Fruit fly (Drosophila melanogaster) whole organism, prepupa: ENCODE results near the gene scyl.

ENCODE experiments used
- Blimp-1 ChIP-seq: fragments of 200-800 bp; sonication (Bioruptor generic); optimal IDR thresholded peaks from 3 replicates; lab custom pipeline; 2017; ENCODE audit warnings: missing biosample characterization, missing genetic modification characterization, mild to moderate bottlenecking, moderate library complexity, missing genetic modification reagents
- CG10631 ChIP-seq: fragments of 200-800 bp; sonication (Bioruptor generic); optimal IDR thresholded peaks from 2 replicates; lab custom pipeline; 2016; ENCODE audit warnings: missing biosample characterization, missing genetic modification characterization
- CG10669 ChIP-seq: fragments of 200-800 bp; sonication (Bioruptor generic); optimal IDR thresholded peaks from 3 replicates; lab custom pipeline; 2018; ENCODE audit warnings: missing biosample characterization, mild to moderate bottlenecking, missing genetic modification characterization, moderate library complexity
- CG11294 ChIP-seq: fragments of 200-800 bp; sonication (Bioruptor generic); IDR thresholded peaks from 2 replicates; pipeline ENCODE4 v1.3.6; 2022; ENCODE audit warnings: missing biosample characterization, missing genetic modification characterization
- CG11762 ChIP-seq: fragments of 200-800 bp; sonication (Bioruptor generic); optimal IDR thresholded peaks from 3 replicates; lab custom pipeline; 2016; ENCODE audit warnings: missing biosample characterization, missing genetic modification characterization; ENCODE audit not compliant: insufficient read depth
- CG11902 ChIP-seq: fragments of 200-800 bp; sonication (Bioruptor generic); optimal IDR thresholded peaks from 3 replicates; lab custom pipeline; 2016; ENCODE audit warnings: missing biosample characterization, missing genetic modification characterization
- CG15336 ChIP-seq: fragments of 200-800 bp; sonication (Bioruptor generic); IDR thresholded peaks from 2 replicates; pipeline ENCODE4 v1.3.6; 2022; ENCODE audit warnings: missing biosample characterization, missing genetic modification characterization
- CG1621 ChIP-seq: fragments of 200-800 bp; sonication (Bioruptor generic); optimal IDR thresholded peaks from 3 replicates; lab custom pipeline; 2018; ENCODE audit warnings: missing biosample characterization, mild to moderate bottlenecking, missing genetic modification characterization
- CG16779 ChIP-seq: fragments of 200-800 bp; sonication (Bioruptor generic); optimal IDR thresholded peaks from 3 replicates; lab custom pipeline; 2017; ENCODE audit warnings: missing biosample characterization, mild to moderate bottlenecking, missing genetic modification characterization
- CG31627 ChIP-seq: fragments of 200-800 bp; sonication (Bioruptor generic); optimal IDR thresholded peaks from 3 replicates; lab custom pipeline; 2016; ENCODE audit warnings: missing biosample characterization, missing genetic modification characterization
- CG34406 ChIP-seq: fragments of 200-800 bp; sonication (Bioruptor generic); optimal IDR thresholded peaks from 3 replicates; lab custom pipeline; 2016; ENCODE audit warnings: missing biosample characterization, missing genetic modification characterization
- CG4318 ChIP-seq: fragments of 200-800 bp; sonication (Bioruptor generic); optimal IDR thresholded peaks from 3 replicates; lab custom pipeline; 2017; ENCODE audit warnings: missing biosample characterization, mild to moderate bottlenecking, missing genetic modification characterization
- CG6163 ChIP-seq: fragments of 200-800 bp; sonication (Bioruptor generic); IDR thresholded peaks from 3 replicates; pipeline ENCODE4 v1.3.6; 2022; ENCODE audit warnings: missing biosample characterization, missing genetic modification characterization
- CG6792 ChIP-seq: fragments of 200-800 bp; sonication (Bioruptor generic); optimal IDR thresholded peaks from 3 replicates; lab custom pipeline; 2016; ENCODE audit warnings: missing biosample characterization, missing genetic modification characterization
- CG6808 ChIP-seq: fragments of 200-800 bp; sonication (Bioruptor generic); optimal IDR thresholded peaks from 3 replicates; lab custom pipeline; 2017; ENCODE audit warnings: missing biosample characterization, missing genetic modification characterization, mild to moderate bottlenecking, moderate library complexity, missing genetic modification reagents
- CG6854 ChIP-seq: fragments of 200-800 bp; sonication (Bioruptor generic); optimal IDR thresholded peaks from 2 replicates; lab custom pipeline; 2017; ENCODE audit warnings: missing biosample characterization, mild to moderate bottlenecking, missing genetic modification characterization
- CG7368 ChIP-seq: fragments of 200-800 bp; sonication (Bioruptor generic); optimal IDR thresholded peaks from 3 replicates; lab custom pipeline; 2016; ENCODE audit warnings: missing biosample characterization, missing genetic modification characterization
- CG8119 ChIP-seq: fragments of 200-800 bp; sonication (Bioruptor generic); IDR thresholded peaks from 3 replicates; pipeline ENCODE4 v1.3.6; 2022; ENCODE audit warnings: missing biosample characterization, missing genetic modification characterization
- CG9139 ChIP-seq: fragments of 200-800 bp; sonication (Bioruptor generic); optimal IDR thresholded peaks from 3 replicates; lab custom pipeline; 2017; ENCODE audit warnings: missing biosample characterization, mild to moderate bottlenecking, missing genetic modification characterization
- Eip75B ChIP-seq: fragments of 200-800 bp; sonication (Bioruptor generic); optimal IDR thresholded peaks from 3 replicates; lab custom pipeline; 2016; ENCODE audit warnings: missing biosample characterization, missing genetic modification characterization
- Eip78C ChIP-seq: fragments of 200-800 bp; sonication (Bioruptor generic); peaks from one replicate; lab custom pipeline; 2016; ENCODE audit warnings: missing biosample characterization, missing genetic modification characterization
- Eip93F ChIP-seq: fragments of 200-800 bp; sonication (Bioruptor generic); optimal IDR thresholded peaks from 2 replicates; lab custom pipeline; 2016; ENCODE audit warnings: missing biosample characterization, mild to moderate bottlenecking, missing genetic modification characterization
- Ets96B ChIP-seq: fragments of 200-800 bp; optimal IDR thresholded peaks from 2 replicates; lab custom pipeline; 2019; ENCODE audit warnings: missing biosample characterization, mild to moderate bottlenecking, missing genetic modification characterization, moderate library complexity
- Gug ChIP-seq: fragments of 200-800 bp; sonication (Bioruptor generic); IDR thresholded peaks from 2 replicates; pipeline ENCODE4 v1.3.6; 2022; ENCODE audit warnings: missing biosample characterization, missing genetic modification characterization
- Hr38 ChIP-seq: sonication (Bioruptor generic); optimal IDR thresholded peaks from 2 replicates; lab custom pipeline; 2016; ENCODE audit warnings: missing biosample characterization, missing genetic modification characterization
- Hr39 ChIP-seq: fragments of 200-800 bp; sonication (Bioruptor generic); optimal IDR thresholded peaks from 2 replicates; lab custom pipeline; 2016; ENCODE audit warnings: missing biosample characterization, missing genetic modification characterization
- Lpt ChIP-seq: fragments of 200-800 bp; sonication (Bioruptor generic); optimal IDR thresholded peaks from 3 replicates; lab custom pipeline; 2016; ENCODE audit warnings: missing biosample characterization, missing genetic modification characterization
- Met ChIP-seq: fragments of 200-800 bp; sonication (Bioruptor generic); optimal IDR thresholded peaks from 3 replicates; lab custom pipeline; 2016; ENCODE audit warnings: missing biosample characterization, missing genetic modification characterization
- OdsH ChIP-seq: fragments of 200-800 bp; sonication (Bioruptor generic); optimal IDR thresholded peaks from 3 replicates; lab custom pipeline; 2016; ENCODE audit warnings: missing biosample characterization, missing genetic modification characterization
- Smox ChIP-seq: fragments of 200-800 bp; sonication (Bioruptor generic); optimal IDR thresholded peaks from 3 replicates; lab custom pipeline; 2016; ENCODE audit warnings: missing biosample characterization, missing genetic modification characterization
- Sox102F ChIP-seq: fragments of 200-800 bp; sonication (Bioruptor generic); optimal IDR thresholded peaks from 2 replicates; lab custom pipeline; 2016; ENCODE audit warnings: missing biosample characterization, mild to moderate bottlenecking, missing genetic modification characterization
- Sox14 ChIP-seq: fragments of 200-800 bp; sonication (Bioruptor generic); optimal IDR thresholded peaks from 3 replicates; lab custom pipeline; 2016; ENCODE audit warnings: missing biosample characterization, missing genetic modification characterization
- Sox15 ChIP-seq: fragments of 200-800 bp; sonication (Bioruptor generic); optimal IDR thresholded peaks from 3 replicates; lab custom pipeline; 2016; ENCODE audit warnings: missing biosample characterization, missing genetic modification characterization
- acj6 ChIP-seq: fragments of 200-800 bp; sonication (Bioruptor generic); optimal IDR thresholded peaks from 3 replicates; lab custom pipeline; 2016; ENCODE audit warnings: missing biosample characterization, missing genetic modification characterization
- dac ChIP-seq: fragments of 200-800 bp; sonication (Bioruptor generic); optimal IDR thresholded peaks from 2 replicates; lab custom pipeline; 2017; ENCODE audit warnings: missing biosample characterization, mild to moderate bottlenecking, missing genetic modification characterization
- dsx ChIP-seq: fragments of 200-800 bp; optimal IDR thresholded peaks from 3 replicates; lab custom pipeline; 2019; ENCODE audit warnings: missing biosample characterization, mild to moderate bottlenecking, missing genetic modification characterization, moderate library complexity; ENCODE audit not compliant: poor library complexity, severe bottlenecking
- eg ChIP-seq: fragments of 200-800 bp; sonication (Bioruptor generic); IDR thresholded peaks from 3 replicates; pipeline ENCODE4 v1.3.6; 2022; ENCODE audit warnings: missing biosample characterization, missing genetic modification characterization
- esn ChIP-seq: fragments of 200-800 bp; sonication (Bioruptor generic); optimal IDR thresholded peaks from 2 replicates; lab custom pipeline; 2016; ENCODE audit warnings: missing biosample characterization, mild to moderate bottlenecking, missing genetic modification characterization, moderate library complexity
- fd59A ChIP-seq: fragments of 200-800 bp; sonication (Bioruptor generic); optimal IDR thresholded peaks from 2 replicates; lab custom pipeline; 2017; ENCODE audit warnings: missing biosample characterization, mild to moderate bottlenecking, missing genetic modification characterization, missing genetic modification reagents
- fd85E ChIP-seq: fragments of 200-800 bp; sonication (Bioruptor generic); optimal IDR thresholded peaks from 3 replicates; lab custom pipeline; 2016; ENCODE audit warnings: missing biosample characterization, missing genetic modification characterization
- lz ChIP-seq: fragments of 200-800 bp; sonication (Bioruptor generic); optimal IDR thresholded peaks from 3 replicates; lab custom pipeline; 2016; ENCODE audit warnings: missing biosample characterization, missing genetic modification characterization
- net ChIP-seq: fragments of 200-800 bp; sonication (Bioruptor generic); optimal IDR thresholded peaks from 3 replicates; lab custom pipeline; 2016; ENCODE audit warnings: missing biosample characterization, missing genetic modification characterization
- pdm3 ChIP-seq: fragments of 200-800 bp; sonication (Bioruptor generic); optimal IDR thresholded peaks from 3 replicates; lab custom pipeline; 2016; ENCODE audit warnings: missing biosample characterization, missing genetic modification characterization
- spab ChIP-seq: fragments of 200-800 bp; sonication (Bioruptor generic); optimal IDR thresholded peaks from 2 replicates; lab custom pipeline; 2017; ENCODE audit warnings: missing biosample characterization, mild to moderate bottlenecking, missing genetic modification characterization, missing genetic modification reagents
- ss ChIP-seq, 2 experiments: fragments of 200-800 bp; sonication (Bioruptor generic); optimal IDR thresholded peaks; 2 replicates in 1 of 2; 3 replicates in 1 of 2; lab custom pipeline; 2017 to 2018; ENCODE audit warnings: mild to moderate bottlenecking in 2 of 2, missing biosample characterization in 2 of 2, missing genetic modification characterization in 2 of 2, moderate library complexity in 1 of 2
- svp ChIP-seq: fragments of 200-800 bp; sonication (Bioruptor generic); peaks from one replicate; lab custom pipeline; 2016; ENCODE audit warnings: missing biosample characterization, missing genetic modification characterization
- topi ChIP-seq: fragments of 200-800 bp; sonication (Bioruptor generic); optimal IDR thresholded peaks from 3 replicates; lab custom pipeline; 2016; ENCODE audit warnings: missing biosample characterization, missing genetic modification characterization
- vri ChIP-seq: fragments of 200-800 bp; sonication (Bioruptor generic); optimal IDR thresholded peaks from 3 replicates; lab custom pipeline; 2016; ENCODE audit warnings: missing biosample characterization, mild to moderate bottlenecking, missing genetic modification characterization

scyl gene

dm6 chr3L:11261456-11262082, 9.5 kb downstream of the scyl start (continued):
- TF ChIP-seq Gug = peak; percentile 84
- TF ChIP-seq Hr38 (GFP tag; lab: Kevin White, UChicago) = no peak
- TF ChIP-seq Eip93F (GFP tag; lab: Kevin White, UChicago) = peak; percentile 30
- TF ChIP-seq acj6 (GFP tag; lab: Kevin White, UChicago) = peak; percentile 91
- peak; percentile 95 for TF ChIP-seq Ets96B (tag; lab: Kevin White, UChicago)
- TF ChIP-seq CG16779 = peak; percentile 87
- TF ChIP-seq eg (GFP tag; lab: Robert Waterston, UW) = peak; percentile 89
- TF ChIP-seq lz (GFP tag; lab: Kevin White, UChicago) = peak; percentile 70
- peak; percentile 90 for TF ChIP-seq fd59A (GFP tag; lab: Kevin White, UChicago)
- peak; percentile 77 for TF ChIP-seq Lpt (GFP tag; lab: Kevin White, UChicago)
- TF ChIP-seq CG6792 = peak; percentile 85
- peak; percentile 48 for TF ChIP-seq vri (GFP tag; lab: Kevin White, UChicago)
- TF ChIP-seq CG9139 (GFP tag; lab: Kevin White, UChicago) = peak; percentile 95
- TF ChIP-seq net (GFP tag; lab: Kevin White, UChicago) = peak; percentile 82
- TF ChIP-seq CG11902 (GFP tag; lab: Kevin White, UChicago) = peak; percentile 84
- peak; percentile 71 for TF ChIP-seq CG6854 (GFP tag; lab: Kevin White, UChicago)
- TF ChIP-seq Smox (GFP tag; lab: Kevin White, UChicago) = peak; percentile 76
- peak; percentile 96 for TF ChIP-seq CG34406 (GFP tag; lab: Kevin White, UChicago)
- peak; percentile 85 for TF ChIP-seq Sox15 (GFP tag; lab: Kevin White, UChicago)
- TF ChIP-seq Blimp-1 = peak; percentile 75
- peak; percentile 80 for TF ChIP-seq Met
- TF ChIP-seq dsx = peak; percentile 96
- TF ChIP-seq fd85E = peak; percentile 49
- TF ChIP-seq CG31627 (GFP tag; lab: Kevin White, UChicago) = peak; percentile 60
- TF ChIP-seq CG1621 = peak; percentile 70
- TF ChIP-seq CG11762 (GFP tag; lab: Kevin White, UChicago) = peak; percentile 76
- TF ChIP-seq svp = peak; percentile 83

dm6 chr3L:11262159-11262558, 10.1 kb downstream of the scyl start:
- TF ChIP-seq CG10631 = peak; percentile 30
- no peak for TF ChIP-seq CG6808
- no peak for TF ChIP-seq Sox102F (GFP tag; lab: Kevin White, UChicago)
- 0 out of 2 replicates have a peak, but pooled peaks have one; percentile 15 for TF ChIP-seq CG15336 (GFP tag; lab: Robert Waterston, UW)
- TF ChIP-seq Hr39 = peak; percentile 7
- TF ChIP-seq esn = no peak
- TF ChIP-seq ss (GFP tag; optimal IDR thresholded peaks at IDR 0.05; lab: Kevin White, UChicago) = no peak
- no peak for TF ChIP-seq vri (GFP tag; lab: Kevin White, UChicago)
- peak; percentile 59; the same call in 2 of the 3 replicates for TF ChIP-seq CG6163 (GFP tag; lab: Robert Waterston, UW)
- peak; percentile 33; the same call in 1 of the 2 replicates for TF ChIP-seq Gug
- TF ChIP-seq CG16779 = no peak
- TF ChIP-seq CG7368 (GFP tag; lab: Kevin White, UChicago) = no peak
- TF ChIP-seq CG8119 (GFP tag; lab: Robert Waterston, UW) = 0 out of 3 replicates have a peak, but pooled peaks have one; percentile 15
- no peak for TF ChIP-seq Hr38 (GFP tag; lab: Kevin White, UChicago)
- peak; percentile 50 for TF ChIP-seq svp
- no peak for TF ChIP-seq fd85E
- TF ChIP-seq Sox14 (GFP tag; lab: Kevin White, UChicago) = peak; percentile 15
- TF ChIP-seq Blimp-1 = no peak
- peak; percentile 41 for TF ChIP-seq topi (GFP tag; lab: Kevin White, UChicago)
- TF ChIP-seq CG4318 (GFP tag; lab: Kevin White, UChicago) = no peak
- peak; percentile 5 for TF ChIP-seq CG11902 (GFP tag; lab: Kevin White, UChicago)
- no peak for TF ChIP-seq CG10669 (GFP tag; lab: Kevin White, UChicago)
- TF ChIP-seq eg (GFP tag; lab: Robert Waterston, UW) = no peak
- peak; percentile 30 for TF ChIP-seq OdsH (GFP tag; lab: Kevin White, UChicago)
- no peak for TF ChIP-seq CG6792
- no peak for TF ChIP-seq CG11294 (GFP tag; lab: Robert Waterston, UW)
- no peak for TF ChIP-seq Eip93F (GFP tag; lab: Kevin White, UChicago)
- no peak for TF ChIP-seq dsx
- TF ChIP-seq Eip78C (GFP tag; lab: Kevin White, UChicago) = peak; percentile 68
- TF ChIP-seq spab = peak; percentile 19
- no peak for TF ChIP-seq dac (GFP tag; lab: Kevin White, UChicago)
- peak; percentile 41 for TF ChIP-seq Eip75B (GFP tag; lab: Kevin White, UChicago)
- peak; percentile 12 for TF ChIP-seq lz (GFP tag; lab: Kevin White, UChicago)
- TF ChIP-seq pdm3 (GFP tag; lab: Kevin White, UChicago) = no peak
- TF ChIP-seq Smox (GFP tag; lab: Kevin White, UChicago) = no peak
